Worm (Caenorhabditis elegans) whole organism, L3 larva: ENCODE results near the gene F44D12.8.
A peak's percentile ranks its signal among the peaks of the same experiment; 100 is the strongest.

Experiments used
- ZK546.5 ChIP-seq: sonication (generic microtip); optimal IDR thresholded peaks from 2 replicates; lab custom pipeline; 2017; ENCODE audit warnings: missing biosample characterization, missing genetic modification characterization
- ama-1 ChIP-seq: fragments of 150-350 bp; optimal IDR thresholded peaks from 2 replicates; lab custom pipeline; 2018
- ceh-16 ChIP-seq: sonication (generic microtip); optimal IDR thresholded peaks from 2 replicates; lab custom pipeline; 2017; ENCODE audit warnings: missing biosample characterization, missing genetic modification characterization
- ceh-28 ChIP-seq: fragments of 150-350 bp; optimal IDR thresholded peaks from 2 replicates; lab custom pipeline; 2014; ENCODE audit warnings: missing biosample characterization, missing genetic modification reagents, missing genetic modification characterization
- ceh-9 ChIP-seq: sonication (generic microtip); optimal IDR thresholded peaks from 2 replicates; lab custom pipeline; 2018; ENCODE audit warnings: missing biosample characterization, missing genetic modification characterization
- daf-12 ChIP-seq: fragments of 150-350 bp; optimal IDR thresholded peaks from 2 replicates; lab custom pipeline; 2014; ENCODE audit warnings: missing biosample characterization, missing genetic modification reagents, missing genetic modification characterization
- egl-27 ChIP-seq: sonication (generic microtip); optimal IDR thresholded peaks from 4 replicates; lab custom pipeline; 2017; ENCODE audit warnings: missing biosample characterization, missing genetic modification reagents, missing genetic modification characterization
- elt-1 ChIP-seq: fragments of 150-350 bp; optimal IDR thresholded peaks from 2 replicates; lab custom pipeline; 2014; ENCODE audit warnings: missing biosample characterization, missing genetic modification characterization
- elt-2 ChIP-seq: sonication (generic microtip); optimal IDR thresholded peaks from 2 replicates; lab custom pipeline; 2016; ENCODE audit warnings: missing genetic modification reagents, mild to moderate bottlenecking, missing genetic modification characterization, missing compliant biosample characterization
- eor-1 ChIP-seq, 2 experiments: fragments of 150-350 bp; optimal IDR thresholded peaks; 2 replicates each; lab custom pipeline; 2014 to 2018; ENCODE audit warnings: missing biosample characterization in 2 of 2, missing genetic modification characterization in 2 of 2
- fkh-10 ChIP-seq: sonication (generic microtip); optimal IDR thresholded peaks from 2 replicates; lab custom pipeline; 2017; ENCODE audit warnings: missing biosample characterization, missing genetic modification reagents, missing genetic modification characterization
- fkh-2 ChIP-seq: fragments of 150-350 bp; optimal IDR thresholded peaks from 2 replicates; lab custom pipeline; 2014; ENCODE audit warnings: missing biosample characterization, missing genetic modification reagents, missing genetic modification characterization
- hmg-11 ChIP-seq: sonication (generic microtip); optimal IDR thresholded peaks from 2 replicates; lab custom pipeline; 2016; ENCODE audit warnings: missing genetic modification characterization, missing compliant biosample characterization
- jun-1 ChIP-seq: fragments of 150-350 bp; optimal IDR thresholded peaks from 2 replicates; lab custom pipeline; 2014; ENCODE audit warnings: missing biosample characterization, missing genetic modification reagents, missing genetic modification characterization
- lin-15B ChIP-seq: fragments of 150-350 bp; optimal IDR thresholded peaks from 2 replicates; lab custom pipeline; 2014; ENCODE audit warnings: missing biosample characterization, missing genetic modification characterization
- lin-39 ChIP-seq: fragments of 150-350 bp; optimal IDR thresholded peaks from 2 replicates; lab custom pipeline; 2018; ENCODE audit warnings: missing biosample characterization, missing genetic modification reagents, missing genetic modification characterization
- lsy-12 ChIP-seq: sonication (generic microtip); optimal IDR thresholded peaks from 2 replicates; lab custom pipeline; 2016; ENCODE audit warnings: mild to moderate bottlenecking, missing genetic modification characterization, missing compliant biosample characterization
- mml-1 ChIP-seq: fragments of 150-350 bp; sonication (generic microtip); optimal IDR thresholded peaks from 3 replicates; lab custom pipeline; 2014; ENCODE audit warnings: missing biosample characterization, missing genetic modification characterization
- nfya-1 ChIP-seq: sonication (generic microtip); optimal IDR thresholded peaks from 2 replicates; lab custom pipeline; 2017; ENCODE audit warnings: missing genetic modification characterization, mild to moderate bottlenecking, missing compliant biosample characterization, antibody characterized with exemption, moderate library complexity; ENCODE audit not compliant: insufficient read depth
- nhr-23 ChIP-seq: fragments of 150-350 bp; optimal IDR thresholded peaks from 2 replicates; lab custom pipeline; 2014; ENCODE audit warnings: missing biosample characterization, missing genetic modification reagents, missing genetic modification characterization
- nhr-25 ChIP-seq: sonication (generic microtip); optimal IDR thresholded peaks from 2 replicates; lab custom pipeline; 2017; ENCODE audit warnings: missing biosample characterization, missing genetic modification characterization
- nhr-43 ChIP-seq: sonication (generic microtip); optimal IDR thresholded peaks from 2 replicates; lab custom pipeline; 2016; ENCODE audit warnings: mild to moderate bottlenecking, missing genetic modification characterization, missing compliant biosample characterization; ENCODE audit not compliant: poor library complexity, severe bottlenecking
- nhr-76 ChIP-seq: fragments of 150-350 bp; sonication (generic microtip); optimal IDR thresholded peaks from 5 replicates; lab custom pipeline; 2014; ENCODE audit warnings: missing biosample characterization, missing genetic modification characterization
- pha-4 ChIP-seq: fragments of 150-350 bp; optimal IDR thresholded peaks from 2 replicates; lab custom pipeline; 2014; ENCODE audit warnings: missing biosample characterization, missing genetic modification reagents, missing genetic modification characterization
- pqm-1 ChIP-seq: fragments of 150-350 bp; optimal IDR thresholded peaks from 2 replicates; lab custom pipeline; 2017; ENCODE audit warnings: missing biosample characterization, missing genetic modification characterization, inconsistent platforms
- sea-2 ChIP-seq: fragments of 150-350 bp; sonication (generic microtip); optimal IDR thresholded peaks from 4 replicates; lab custom pipeline; 2014; ENCODE audit warnings: missing biosample characterization, missing genetic modification reagents, missing genetic modification characterization
- skn-1 ChIP-seq: fragments of 150-350 bp; optimal IDR thresholded peaks from 2 replicates; lab custom pipeline; 2014; ENCODE audit warnings: missing biosample characterization, missing genetic modification characterization
- snpc-4 ChIP-seq: fragments of 150-350 bp; optimal IDR thresholded peaks from 2 replicates; lab custom pipeline; 2014; ENCODE audit warnings: missing biosample characterization, missing genetic modification characterization
- tbx-2 ChIP-seq: sonication (generic microtip); optimal IDR thresholded peaks from 2 replicates; lab custom pipeline; 2016; ENCODE audit warnings: mild to moderate bottlenecking, missing genetic modification characterization, missing compliant biosample characterization
- unc-39 ChIP-seq: sonication (generic microtip); optimal IDR thresholded peaks from 4 replicates; lab custom pipeline; 2017; ENCODE audit warnings: missing biosample characterization, missing genetic modification characterization
- ztf-11 ChIP-seq: fragments of 150-350 bp; optimal IDR thresholded peaks from 2 replicates; lab custom pipeline; 2014; ENCODE audit warnings: missing biosample characterization, missing genetic modification characterization
- ztf-4 ChIP-seq: fragments of 150-350 bp; optimal IDR thresholded peaks from 2 replicates; lab custom pipeline; 2014; ENCODE audit warnings: missing biosample characterization, missing genetic modification characterization

Gene F44D12.8

DNA sequence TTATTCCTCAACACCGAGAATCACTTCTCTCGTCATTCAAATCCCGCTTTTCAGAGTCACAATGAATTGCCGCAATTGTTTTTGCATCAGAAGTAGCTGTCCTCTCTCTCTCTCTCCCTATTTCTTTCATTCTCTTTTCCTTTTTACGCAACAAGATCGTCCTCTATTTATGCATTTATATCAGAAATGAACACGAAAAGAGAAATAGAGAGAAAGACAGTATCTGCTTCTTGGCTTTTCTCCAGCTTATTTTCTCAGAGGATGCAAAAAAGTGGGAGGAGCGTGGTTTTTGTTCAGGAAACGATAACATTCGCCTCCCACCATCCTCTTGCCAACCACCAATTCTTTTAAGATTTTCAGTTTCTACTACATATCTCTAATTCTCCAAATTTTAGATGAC, 40.2 kb upstream of the F44D12.8 start, which contains the start of gene mam-2:
Gene mam-2, plus strand, starts transcription at position 301 of the 400 bp plus-strand sequence.
- TF ChIP-seq ceh-16 (tag; lab: Kevin White, UChicago): no peak
- no peak for TF ChIP-seq nhr-76
- no peak for TF ChIP-seq fkh-10
- no peak for TF ChIP-seq ama-1 (lab: Kevin White, UChicago)
- no peak for TF ChIP-seq egl-27 (tag; lab: Kevin White, UChicago)
- TF ChIP-seq daf-12 (tag; lab: Kevin White, UChicago): no peak
- TF ChIP-seq nfya-1 (tag; lab: Kevin White, UChicago): no peak

DNA sequence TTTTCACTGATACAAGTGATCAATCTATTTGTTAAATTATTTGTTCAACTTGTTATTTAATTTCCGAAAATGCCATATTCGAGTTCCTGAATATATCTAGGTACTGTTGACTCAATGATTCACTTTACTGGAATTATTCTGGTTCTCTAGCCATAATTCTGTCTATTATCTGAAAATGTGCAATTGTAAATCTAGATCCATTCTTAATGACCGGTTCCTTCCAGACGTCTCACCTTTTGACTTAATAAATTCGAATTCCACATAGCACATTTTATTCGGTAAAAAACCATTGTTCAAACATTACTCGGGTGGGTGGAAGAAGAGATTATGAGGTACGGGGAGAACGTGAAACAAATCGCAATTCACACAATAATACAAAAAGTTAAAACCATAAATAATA, 33.7 kb upstream of the F44D12.8 start:
- TF ChIP-seq lsy-12: peak; percentile 12
- TF ChIP-seq elt-2: peak; percentile 2
- TF ChIP-seq sea-2: no peak
- TF ChIP-seq, all 47 proteins: peak for 2

DNA sequence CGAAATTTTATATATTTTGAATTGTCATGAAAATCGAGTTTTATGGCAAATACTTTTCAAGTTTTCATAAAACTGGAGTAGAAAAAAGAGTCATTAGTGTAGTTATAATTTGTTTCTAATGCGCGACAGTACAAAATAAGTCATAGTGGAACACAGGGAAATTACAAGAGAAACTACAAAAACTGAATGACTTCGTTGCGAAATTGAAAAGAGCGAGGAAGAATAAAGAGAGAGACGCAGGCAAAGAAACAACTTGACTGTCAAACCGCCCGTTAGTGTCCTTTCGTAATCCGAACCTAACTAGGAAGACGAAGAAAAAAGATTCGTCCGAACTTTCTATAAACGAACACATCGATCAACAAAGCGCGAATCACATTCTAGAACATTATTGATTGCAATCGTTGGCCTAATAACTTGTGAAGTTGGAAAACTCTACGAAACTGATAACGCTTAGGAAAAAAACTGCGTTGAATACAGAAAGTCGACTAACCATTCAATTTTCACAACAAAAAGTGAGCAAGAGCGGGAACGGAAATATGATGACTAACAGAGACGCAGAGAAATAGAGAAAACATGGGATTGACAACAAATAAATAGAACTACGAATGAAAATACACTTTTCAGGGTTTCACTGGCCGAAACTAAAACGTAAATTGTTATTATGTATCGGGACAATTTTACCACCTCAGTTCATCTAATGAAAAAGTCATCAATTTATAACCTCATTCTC, 29.5 kb upstream of the F44D12.8 start:
- TF ChIP-seq ztf-11 (tag; lab: Kevin White, UChicago) (no peak), ceh-9 (no peak), ama-1 (lab: Kevin White, UChicago) (peak; percentile 61), hmg-11 (peak; percentile 20), fkh-2 (no peak), nhr-76 (no peak), elt-2 (peak; percentile 31), mml-1 (tag; lab: Kevin White, UChicago) (no peak), ZK546.5 (tag; lab: Kevin White, UChicago) (no peak), egl-27 (tag; lab: Kevin White, UChicago) (no peak), skn-1 (tag; lab: Kevin White, UChicago) (peak; percentile 79), unc-39 (tag; lab: Kevin White, UChicago) (no peak), pha-4 (tag; lab: Kevin White, UChicago) (peak; percentile 67)

DNA sequence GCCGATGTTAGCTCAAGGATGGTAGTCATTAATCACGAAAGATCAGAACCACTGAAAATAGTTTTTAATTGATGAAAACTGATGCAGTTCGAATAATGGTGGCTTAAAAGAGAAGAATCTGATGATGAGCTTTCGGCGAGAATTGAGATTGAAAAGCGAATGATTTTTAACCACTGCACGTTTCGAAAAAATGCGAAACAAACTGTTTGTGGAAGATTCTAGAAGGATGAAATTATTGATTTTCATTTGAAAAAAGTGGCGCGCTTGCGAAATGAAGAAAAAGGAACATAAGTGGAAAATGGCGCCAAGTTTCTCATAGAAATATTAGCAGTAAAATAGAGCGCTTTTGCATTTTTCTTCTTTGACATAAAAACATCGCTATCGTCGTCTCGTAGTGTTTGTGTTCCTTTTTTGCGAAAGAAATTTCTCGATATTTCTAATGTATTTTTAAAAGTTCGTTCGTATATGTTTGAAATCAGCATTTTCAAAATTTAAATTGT, 28.1 kb upstream of the F44D12.8 start, which contains the start of gene uba-1:
Gene uba-1, minus strand, starts transcription at position 51 of the 500 bp plus-strand sequence.
- TF ChIP-seq lin-15B (tag; lab: Kevin White, UChicago) (peak; percentile 29), ceh-28 (tag; lab: Kevin White, UChicago) (peak; percentile 37), ztf-4 (peak; percentile 49), pqm-1 (tag; lab: Kevin White, UChicago) (no peak), eor-1 (tag; optimal IDR thresholded peaks at IDR 0.05; lab: Kevin White, UChicago) (no peak), ztf-11 (tag; lab: Kevin White, UChicago) (no peak), nhr-23 (tag; lab: Kevin White, UChicago) (peak; percentile 62), unc-39 (tag; lab: Kevin White, UChicago) (no peak), lsy-12 (peak; percentile 46), nhr-43 (peak; percentile 68), elt-1 (tag; lab: Kevin White, UChicago) (no peak), elt-2 (peak; percentile 46), ama-1 (lab: Kevin White, UChicago) (peak; percentile 81), lin-39 (peak; percentile 4), nhr-25 (tag; lab: Kevin White, UChicago) (peak; percentile 37), nfya-1 (tag; lab: Kevin White, UChicago) (peak; percentile 7), tbx-2 (tag; lab: Kevin White, UChicago) (peak; percentile 6), egl-27 (tag; lab: Kevin White, UChicago) (no peak), pha-4 (tag; lab: Kevin White, UChicago) (peak; percentile 26)

DNA sequence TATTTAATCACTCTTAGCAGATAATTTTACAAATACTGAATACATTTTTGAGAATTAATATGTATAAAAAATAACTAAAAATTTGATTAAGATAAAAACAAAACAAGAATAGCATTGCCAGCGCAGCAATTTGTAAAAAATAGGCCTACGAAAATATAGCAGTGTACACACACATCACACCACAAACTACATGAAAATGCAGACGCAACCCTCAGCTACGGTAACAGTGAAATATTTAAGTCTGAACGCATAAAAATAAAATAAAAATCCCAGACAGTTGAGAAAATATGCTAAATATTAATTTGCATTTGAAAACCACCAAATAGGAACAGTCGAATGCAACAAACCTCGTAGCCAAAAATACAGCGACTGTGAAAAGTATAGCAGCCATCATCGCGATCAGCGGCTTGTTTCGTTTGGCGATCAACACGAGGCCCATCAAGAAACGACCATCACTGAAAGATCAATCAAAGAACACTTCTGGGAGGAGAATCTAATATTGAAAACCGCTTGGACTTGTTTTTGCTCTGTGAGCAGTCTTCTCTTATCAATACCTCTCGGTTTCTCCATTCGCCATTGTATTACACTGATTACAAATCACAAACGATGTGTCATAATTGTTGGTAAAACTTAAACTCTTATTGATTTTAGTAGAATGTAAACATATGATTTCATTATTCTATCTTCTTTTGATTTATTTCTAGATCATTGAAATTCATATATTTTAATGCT, 24.4 kb upstream of the F44D12.8 start, which contains the start of gene pyp-1:
Gene pyp-1, minus strand, starts transcription at position 439 of the 732 bp plus-strand sequence.
- TF ChIP-seq skn-1 (tag; lab: Kevin White, UChicago): no peak
- TF ChIP-seq pqm-1 (tag; lab: Kevin White, UChicago): peak; percentile 83
- peak; percentile 74 for TF ChIP-seq elt-2
- TF ChIP-seq ama-1 (lab: Kevin White, UChicago): peak; percentile 19
- TF ChIP-seq jun-1 (tag; lab: Kevin White, UChicago): peak; percentile 21
- TF ChIP-seq ceh-28 (tag; lab: Kevin White, UChicago): peak; percentile 40
- TF ChIP-seq nfya-1 (tag; lab: Kevin White, UChicago): peak; percentile 15
- peak; percentile 25 for TF ChIP-seq lin-39
- TF ChIP-seq eor-1 (tag; optimal IDR thresholded peaks at IDR 0.05; lab: Kevin White, UChicago): no peak
- TF ChIP-seq ztf-4: no peak
- TF ChIP-seq snpc-4 (tag; lab: Kevin White, UChicago): peak; percentile 7
- TF ChIP-seq pha-4 (tag; lab: Kevin White, UChicago): peak; percentile 75
